Worm (Caenorhabditis elegans) whole organism, early embryonic: ENCODE results near the gene nhr-1.

ENCODE experiments used
- B0310.2 ChIP-seq: sonication (generic microtip); optimal IDR thresholded peaks from 2 replicates; lab custom pipeline; 2016; ENCODE audit warnings: mild to moderate bottlenecking, missing genetic modification characterization, missing compliant biosample characterization
- ceh-36 ChIP-seq: sonication (generic microtip); optimal IDR thresholded peaks from 2 replicates; lab custom pipeline; 2016; ENCODE audit warnings: missing genetic modification characterization, inconsistent platforms, missing compliant biosample characterization
- flt-1 ChIP-seq: fragments of 200-800 bp; sonication (Bioruptor generic); IDR thresholded peaks from 2 replicates; pipeline ENCODE4 v1.3.6; 2022; ENCODE audit warnings: missing genetic modification characterization, missing compliant biosample characterization
- hnd-1 ChIP-seq: sonication (generic microtip); optimal IDR thresholded peaks from 2 replicates; lab custom pipeline; 2016; ENCODE audit warnings: missing genetic modification characterization, missing compliant biosample characterization
- tra-4 ChIP-seq: sonication (generic microtip); optimal IDR thresholded peaks from 2 replicates; lab custom pipeline; 2017; ENCODE audit warnings: missing genetic modification characterization, missing compliant biosample characterization

DNA sequence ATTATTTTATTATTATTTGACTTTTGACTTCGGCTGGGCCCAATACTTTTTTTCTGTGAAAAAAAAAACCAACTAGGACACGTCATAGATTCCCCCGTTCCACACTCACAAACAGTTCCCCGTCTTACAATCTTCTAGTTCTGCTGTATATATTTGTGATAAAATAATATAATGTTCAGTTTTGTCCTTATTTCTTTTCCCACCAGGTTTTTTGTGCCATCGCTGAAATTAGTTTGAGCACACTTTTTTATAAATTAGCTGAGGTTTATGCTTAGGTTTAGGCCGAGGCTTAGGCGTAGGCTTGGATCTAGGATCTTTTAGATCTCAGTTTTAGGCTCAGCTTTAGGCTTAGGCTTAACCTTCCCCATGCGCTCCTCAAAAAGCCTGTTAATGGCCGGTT, 13.5 kb downstream of the nhr-1 start:
- no peak for TF ChIP-seq flt-1
- TF ChIP-seq tra-4 (tag; lab: Kevin White, UChicago) = no peak
- TF ChIP-seq hnd-1 (tag; lab: Kevin White, UChicago) = no peak
- TF ChIP-seq ceh-36 (tag; lab: Kevin White, UChicago) = no peak
- no peak for TF ChIP-seq B0310.2 (tag; lab: Kevin White, UChicago)
